Fruit fly (Drosophila melanogaster) whole organism, pupa: ENCODE results near the gene CG6769.

Experiments
- CG10348 ChIP-seq: fragments of 200-800 bp; sonication (Bioruptor generic); IDR thresholded peaks from 2 replicates; pipeline ENCODE4 v1.3.6; 2022; ENCODE audit warnings: missing biosample characterization, missing genetic modification characterization
- CG13204 ChIP-seq: fragments of 200-800 bp; sonication (Bioruptor generic); optimal IDR thresholded peaks from 2 replicates; lab custom pipeline; 2018; ENCODE audit warnings: missing biosample characterization, mild to moderate bottlenecking, missing genetic modification characterization, moderate library complexity
- CG15710 ChIP-seq: fragments of 200-800 bp; sonication (Bioruptor generic); optimal IDR thresholded peaks from 2 replicates; lab custom pipeline; 2018; ENCODE audit warnings: missing biosample characterization, mild to moderate bottlenecking, missing genetic modification characterization, moderate library complexity
- CG17806 ChIP-seq: fragments of 200-800 bp; sonication (Bioruptor generic); optimal IDR thresholded peaks from 2 replicates; lab custom pipeline; 2018; ENCODE audit warnings: missing biosample characterization, mild to moderate bottlenecking, missing genetic modification characterization, moderate library complexity
- CG34367 ChIP-seq: fragments of 200-800 bp; sonication (Bioruptor generic); optimal IDR thresholded peaks from 2 replicates; lab custom pipeline; 2018; ENCODE audit warnings: missing biosample characterization, mild to moderate bottlenecking, missing genetic modification characterization
- CG8159 ChIP-seq: fragments of 200-800 bp; sonication (Bioruptor generic); optimal IDR thresholded peaks from 3 replicates; lab custom pipeline; 2018; ENCODE audit warnings: missing biosample characterization, mild to moderate bottlenecking, missing genetic modification characterization, moderate library complexity
- CG8301 ChIP-seq: fragments of 200-800 bp; sonication (Bioruptor generic); optimal IDR thresholded peaks from 2 replicates; lab custom pipeline; 2018; ENCODE audit warnings: missing biosample characterization, mild to moderate bottlenecking, missing genetic modification characterization
- D1 ChIP-seq: fragments of 200-800 bp; sonication (Bioruptor generic); optimal IDR thresholded peaks from 2 replicates; lab custom pipeline; 2018; ENCODE audit warnings: missing biosample characterization, mild to moderate bottlenecking, missing genetic modification characterization, moderate library complexity
- EcR ChIP-seq: fragments of 200-800 bp; sonication (Bioruptor generic); optimal IDR thresholded peaks from 3 replicates; lab custom pipeline; 2019; ENCODE audit warnings: missing biosample characterization, missing genetic modification characterization, mild to moderate bottlenecking, moderate library complexity, missing genetic modification reagents
- Pif1B ChIP-seq: fragments of 200-800 bp; sonication (Bioruptor generic); optimal IDR thresholded peaks from 3 replicates; lab custom pipeline; 2016; ENCODE audit warnings: missing biosample characterization, missing genetic modification characterization
- fd96Ca ChIP-seq: fragments of 200-800 bp; sonication (Bioruptor generic); IDR thresholded peaks from 3 replicates; pipeline ENCODE4 v1.3.6; 2022; ENCODE audit warnings: missing biosample characterization, missing genetic modification characterization

DNA sequence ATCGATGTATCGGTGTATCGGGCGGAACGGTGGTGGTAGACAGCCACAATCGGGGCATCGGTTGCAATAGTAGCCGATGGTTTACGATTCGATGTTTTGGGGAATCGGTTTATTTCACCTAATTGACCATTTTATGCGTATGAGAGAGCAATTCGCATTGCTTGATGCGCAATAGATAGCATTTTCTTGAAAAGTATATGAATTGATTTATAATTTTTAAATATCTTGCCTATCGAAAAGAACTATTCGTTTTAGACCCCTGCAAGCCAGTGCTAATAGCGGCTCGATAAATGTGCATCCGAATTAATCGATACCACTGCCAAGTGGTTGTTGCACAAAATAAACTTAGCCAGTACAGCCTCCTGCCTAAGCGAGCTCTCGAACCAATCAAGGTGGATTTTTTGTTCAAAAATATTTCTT is 26.4 kb downstream of the CG6769 start, which contains the start of gene mnb:
- no peak for TF ChIP-seq CG10348 (GFP tag; lab: Robert Waterston, UW)
- TF ChIP-seq CG15710: no peak
- TF ChIP-seq CG13204 (GFP tag; lab: Kevin White, UChicago): no peak
- no peak for TF ChIP-seq D1 (tag; lab: Kevin White, UChicago)
- TF ChIP-seq EcR (GFP tag; lab: Kevin White, UChicago): no peak
- no peak for TF ChIP-seq CG8159 (tag; lab: Kevin White, UChicago)
- TF ChIP-seq Pif1B (GFP tag; lab: Kevin White, UChicago): no peak
- no peak for TF ChIP-seq CG8301
- TF ChIP-seq fd96Ca (GFP tag; lab: Robert Waterston, UW): no peak
- no peak for TF ChIP-seq CG34367 (tag; lab: Kevin White, UChicago)
- TF ChIP-seq CG17806: no peak
